Fruit fly (Drosophila melanogaster): Measurements from ENCODE around the gene hng3.
A peak's percentile ranks its signal among the peaks of the same experiment; 100 is the strongest.

hng3 gene

DNA sequence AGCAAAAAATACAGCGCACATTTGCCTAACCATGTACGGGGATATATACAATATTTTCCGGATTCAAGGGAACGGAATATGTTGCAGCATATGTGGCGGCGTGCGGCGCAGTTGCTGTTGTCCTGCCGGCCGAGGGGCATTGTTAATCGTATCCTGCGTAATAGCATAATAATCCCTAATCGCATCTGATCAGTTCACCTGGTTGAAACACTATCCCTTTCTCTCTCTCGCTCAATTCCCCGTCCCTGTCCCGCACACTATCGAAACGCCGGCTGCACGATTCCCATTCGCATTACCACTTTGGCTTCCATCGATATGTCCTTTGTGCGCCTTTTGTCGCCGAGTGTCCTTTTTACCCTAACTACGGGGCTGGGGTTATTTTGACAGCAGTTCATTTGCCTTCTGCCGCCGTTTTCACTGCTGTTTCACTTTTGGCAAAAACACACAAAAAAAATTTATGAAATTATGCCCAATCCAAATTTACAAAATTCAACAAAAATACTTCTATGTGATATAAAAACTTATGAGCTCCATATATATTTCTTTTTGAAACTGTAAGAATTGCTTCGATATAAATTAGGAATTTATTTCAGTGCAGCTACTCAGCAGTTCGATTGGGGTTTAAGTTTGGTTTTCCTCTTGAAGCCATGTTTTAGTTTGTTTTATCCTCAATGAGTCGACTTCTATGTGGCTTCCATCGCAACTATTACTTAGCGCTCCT, 9.9 kb downstream of the hng3 start (continued):
- TF ChIP-seq Blimp-1 (GFP tag; optimal IDR thresholded peaks at IDR 0.05): peak; percentile 49
- peak; percentile 15 for TF ChIP-seq chn (GFP tag; optimal IDR thresholded peaks at IDR 0.05)
- TF ChIP-seq CG5953 (GFP tag; IDR thresholded peaks at IDR 0.05): no peak
- no peak for TF ChIP-seq CG17186 (GFP tag; optimal IDR thresholded peaks at IDR 0.05)
- TF ChIP-seq grau (tag; optimal IDR thresholded peaks at IDR 0.05): peak; percentile 42
- TF ChIP-seq eve (GFP tag; optimal IDR thresholded peaks at IDR 0.05): no peak
- no peak for TF ChIP-seq Tbp (GFP tag; optimal IDR thresholded peaks at IDR 0.05)
- TF ChIP-seq Gug (GFP tag; IDR thresholded peaks at IDR 0.05): no peak
- TF ChIP-seq jigr1 (GFP tag; IDR thresholded peaks at IDR 0.05): no peak
- no peak for TF ChIP-seq eyg (GFP tag; optimal IDR thresholded peaks at IDR 0.05)
- TF ChIP-seq cad (GFP tag; optimal IDR thresholded peaks at IDR 0.05): no peak
- TF ChIP-seq CG1647 (GFP tag; optimal IDR thresholded peaks at IDR 0.05): peak; percentile 48
- TF ChIP-seq CG17912 (GFP tag; optimal IDR thresholded peaks at IDR 0.05): no peak
- no peak for TF ChIP-seq gfzf (GFP tag; optimal IDR thresholded peaks at IDR 0.05)
- TF ChIP-seq CG10543 (GFP tag; optimal IDR thresholded peaks at IDR 0.05): no peak
- TF ChIP-seq repo (GFP tag; optimal IDR thresholded peaks at IDR 0.05): peak; percentile 38
- TF ChIP-seq MESR4 (GFP tag; optimal IDR thresholded peaks at IDR 0.05): no peak
- TF ChIP-seq Trl (optimal IDR thresholded peaks at IDR 0.05): no peak
- peak; percentile 31 for TF ChIP-seq Trl (GFP tag; optimal IDR thresholded peaks at IDR 0.05)
- no peak for TF ChIP-seq CG3726 (GFP tag; IDR thresholded peaks at IDR 0.05)
- peak; percentile 27 for TF ChIP-seq stwl (tag; optimal IDR thresholded peaks at IDR 0.05)
- TF ChIP-seq CG17612 (GFP tag; IDR thresholded peaks at IDR 0.05): no peak
- TF ChIP-seq CG34224 (GFP tag; IDR thresholded peaks at IDR 0.05; ENCODE audit: partially characterized antibody): no peak
- TF ChIP-seq CTCF (GFP tag; optimal IDR thresholded peaks at IDR 0.05): no peak
- no peak for TF ChIP-seq prd (optimal IDR thresholded peaks at IDR 0.05)
- peak; percentile 83 for TF ChIP-seq prd (GFP tag; IDR thresholded peaks at IDR 0.05)
- peak; percentile 60 for TF ChIP-seq trem (tag; optimal IDR thresholded peaks at IDR 0.05)
- TF ChIP-seq klu (GFP tag; IDR thresholded peaks at IDR 0.05): no peak
- TF ChIP-seq CG14441 (GFP tag; IDR thresholded peaks at IDR 0.05): no peak
- no peak for TF ChIP-seq ase (GFP tag; IDR thresholded peaks at IDR 0.05)
- no peak for TF ChIP-seq fd64A (GFP tag; optimal IDR thresholded peaks at IDR 0.05)
- TF ChIP-seq Drgx (GFP tag; IDR thresholded peaks at IDR 0.05): no peak
- TF ChIP-seq CG7556 (GFP tag; optimal IDR thresholded peaks at IDR 0.05): peak; percentile 50
- peak; percentile 16 for TF ChIP-seq jumu (GFP tag; optimal IDR thresholded peaks at IDR 0.05)
- no peak for TF ChIP-seq ham (GFP tag; IDR thresholded peaks at IDR 0.05)
- TF ChIP-seq CG14050 (GFP tag; IDR thresholded peaks at IDR 0.05): no peak
- no peak for TF ChIP-seq wdn (GFP tag; IDR thresholded peaks at IDR 0.05)
- TF ChIP-seq CG4360 (GFP tag; IDR thresholded peaks at IDR 0.05): no peak
- TF ChIP-seq CG17829 (tag; optimal IDR thresholded peaks at IDR 0.05): peak; percentile 65
- TF ChIP-seq amos (GFP tag; IDR thresholded peaks at IDR 0.05; ENCODE audit: partially characterized antibody): no peak
- no peak for TF ChIP-seq fru (optimal IDR thresholded peaks at IDR 0.05)
- no peak for TF ChIP-seq slou (GFP tag; optimal IDR thresholded peaks at IDR 0.05)
- no peak for TF ChIP-seq Rfx (GFP tag; IDR thresholded peaks at IDR 0.05)
- TF ChIP-seq Atf-2 (GFP tag; optimal IDR thresholded peaks at IDR 0.05): peak; percentile 22
- no peak for TF ChIP-seq CG32767 (GFP tag; IDR thresholded peaks at IDR 0.05)
- no peak for TF ChIP-seq cg (GFP tag; optimal IDR thresholded peaks at IDR 0.05)
- TF ChIP-seq CG32772 (GFP tag; IDR thresholded peaks at IDR 0.05): no peak
- TF ChIP-seq Fer2 (tag; optimal IDR thresholded peaks at IDR 0.05): no peak
- no peak for TF ChIP-seq CG16813 (GFP tag; IDR thresholded peaks at IDR 0.05; ENCODE audit: partially characterized antibody)
- no peak for TF ChIP-seq YL-1 (GFP tag; optimal IDR thresholded peaks at IDR 0.05)
- no peak for TF ChIP-seq trh (GFP tag; optimal IDR thresholded peaks at IDR 0.05)
- TF ChIP-seq CG43689 (GFP tag; IDR thresholded peaks at IDR 0.05): no peak
- no peak for TF ChIP-seq Meics (GFP tag; optimal IDR thresholded peaks at IDR 0.05)

Data from whole organism, embryonic.